Fruit fly (Drosophila melanogaster) whole organism, embryonic: ENCODE results near the gene CG6839.

Experiments
- B-H1 ChIP-seq: fragments of 200-800 bp; sonication (Bioruptor generic); IDR thresholded peaks from 3 replicates; pipeline ENCODE4 v1.3.6; 2022; ENCODE audit warnings: missing biosample characterization, missing genetic modification characterization
- Bteb2 ChIP-seq: fragments of 200-800 bp; sonication (Bioruptor generic); optimal IDR thresholded peaks from 2 replicates; lab custom pipeline; 2016; ENCODE audit warnings: missing biosample characterization, missing genetic modification characterization
- C15 ChIP-seq: fragments of 200-800 bp; sonication (Bioruptor generic); IDR thresholded peaks from 3 replicates; pipeline ENCODE4 v1.3.6; 2022; ENCODE audit warnings: missing biosample characterization, missing genetic modification characterization
- CG10147 ChIP-seq: fragments of 200-800 bp; sonication (Bioruptor generic); optimal IDR thresholded peaks from 2 replicates; lab custom pipeline; 2019; ENCODE audit warnings: missing biosample characterization, mild to moderate bottlenecking, missing genetic modification characterization, moderate library complexity
- CG10565 ChIP-seq: fragments of 200-800 bp; sonication (Bioruptor generic); optimal IDR thresholded peaks from 3 replicates; lab custom pipeline; 2016; ENCODE audit warnings: missing biosample characterization, mild to moderate bottlenecking, missing genetic modification characterization
- CG11456 ChIP-seq: fragments of 200-800 bp; sonication (Bioruptor generic); IDR thresholded peaks from 3 replicates; pipeline ENCODE4 v1.3.6; 2022; ENCODE audit warnings: missing biosample characterization, missing genetic modification characterization
- CG12219 ChIP-seq: fragments of 200-800 bp; sonication (Bioruptor generic); optimal IDR thresholded peaks from 3 replicates; lab custom pipeline; 2018; ENCODE audit warnings: missing biosample characterization, mild to moderate bottlenecking, missing genetic modification characterization
- CG1233 ChIP-seq: fragments of 200-800 bp; sonication (Bioruptor generic); optimal IDR thresholded peaks from 4 replicates; lab custom pipeline; 2018; ENCODE audit warnings: missing biosample characterization, mild to moderate bottlenecking, missing genetic modification characterization
- CG14441 ChIP-seq: fragments of 200-800 bp; sonication (Bioruptor generic); IDR thresholded peaks from 2 replicates; pipeline ENCODE4 v1.3.6; 2022; ENCODE audit warnings: missing biosample characterization, missing genetic modification characterization
- CG1602 ChIP-seq: fragments of 200-800 bp; sonication (Bioruptor generic); optimal IDR thresholded peaks from 3 replicates; lab custom pipeline; 2016; ENCODE audit warnings: missing biosample characterization, missing genetic modification characterization
- CG18764 ChIP-seq: fragments of 200-800 bp; sonication (Bioruptor generic); optimal IDR thresholded peaks from 3 replicates; lab custom pipeline; 2016; ENCODE audit warnings: missing biosample characterization, missing genetic modification characterization
- CG4328 ChIP-seq: fragments of 200-800 bp; sonication (Bioruptor generic); optimal IDR thresholded peaks from 3 replicates; lab custom pipeline; 2017; ENCODE audit warnings: missing biosample characterization, missing genetic modification reagents, missing genetic modification characterization
- CG6689 ChIP-seq: fragments of 200-800 bp; sonication (Bioruptor generic); IDR thresholded peaks from 2 replicates; pipeline ENCODE4 v1.3.6; 2022; ENCODE audit warnings: missing biosample characterization, missing genetic modification characterization
- CG7786 ChIP-seq: fragments of 200-800 bp; sonication (Bioruptor generic); optimal IDR thresholded peaks from 2 replicates; lab custom pipeline; 2016; ENCODE audit warnings: missing biosample characterization, missing genetic modification characterization
- CG8388 ChIP-seq: fragments of 200-800 bp; sonication (Bioruptor generic); optimal IDR thresholded peaks from 2 replicates; lab custom pipeline; 2019; ENCODE audit warnings: missing biosample characterization, mild to moderate bottlenecking, missing genetic modification characterization, moderate library complexity
- CG8944 ChIP-seq: fragments of 200-800 bp; sonication (Bioruptor generic); optimal IDR thresholded peaks from 3 replicates; lab custom pipeline; 2016; ENCODE audit warnings: missing biosample characterization, missing genetic modification characterization
- CG9817 ChIP-seq: fragments of 200-800 bp; sonication (Bioruptor generic); optimal IDR thresholded peaks from 2 replicates; lab custom pipeline; 2018; ENCODE audit warnings: missing biosample characterization, mild to moderate bottlenecking, missing genetic modification characterization, moderate library complexity
- CrebB ChIP-seq: fragments of 200-800 bp; sonication (Bioruptor generic); optimal IDR thresholded peaks from 3 replicates; lab custom pipeline; 2018; ENCODE audit warnings: missing biosample characterization, mild to moderate bottlenecking, missing genetic modification characterization
- D ChIP-seq, 2 experiments: fragments of 200-800 bp in 1 of 2; fragments of >200 bp in 1 of 2; sonication (Bioruptor generic) in 1 of 2; optimal IDR thresholded peaks; 2 replicates in 1 of 2; 3 replicates in 1 of 2; lab custom pipeline; 2017; ENCODE audit warnings: mild to moderate bottlenecking in 1 of 2, missing biosample characterization in 1 of 2, missing genetic modification characterization in 1 of 2, missing genetic modification reagents in 1 of 2
- D19B ChIP-seq: fragments of 200-800 bp; sonication (Bioruptor generic); optimal IDR thresholded peaks from 2 replicates; lab custom pipeline; 2017; ENCODE audit warnings: missing biosample characterization, mild to moderate bottlenecking, missing genetic modification characterization
- Ets65A ChIP-seq: fragments of 200-800 bp; sonication (Bioruptor generic); peaks from one replicate; lab custom pipeline; 2016; ENCODE audit warnings: missing biosample characterization, missing genetic modification characterization
- Fer1 ChIP-seq: fragments of 200-800 bp; sonication (Bioruptor generic); optimal IDR thresholded peaks from 2 replicates; lab custom pipeline; 2017; ENCODE audit warnings: missing biosample characterization, mild to moderate bottlenecking, missing genetic modification characterization
- HmgD ChIP-seq: fragments of 200-800 bp; sonication (Bioruptor generic); optimal IDR thresholded peaks from 3 replicates; lab custom pipeline; 2016; ENCODE audit warnings: missing biosample characterization, missing genetic modification characterization
- Hmx ChIP-seq: fragments of 200-800 bp; sonication (Bioruptor generic); optimal IDR thresholded peaks from 2 replicates; lab custom pipeline; 2016; ENCODE audit warnings: missing biosample characterization, missing genetic modification characterization
- NfI ChIP-seq: fragments of 200-800 bp; sonication (Bioruptor generic); optimal IDR thresholded peaks from 3 replicates; lab custom pipeline; 2018; ENCODE audit warnings: missing biosample characterization, mild to moderate bottlenecking, missing genetic modification characterization, moderate library complexity
- Side ChIP-seq: fragments of 200-800 bp; sonication (Bioruptor generic); optimal IDR thresholded peaks from 2 replicates; lab custom pipeline; 2016; ENCODE audit warnings: missing biosample characterization, missing genetic modification characterization
- Spps ChIP-seq: fragments of 200-800 bp; sonication (Bioruptor generic); optimal IDR thresholded peaks from 2 replicates; lab custom pipeline; 2018; ENCODE audit warnings: missing biosample characterization, mild to moderate bottlenecking, missing genetic modification characterization
- ase ChIP-seq: fragments of 200-800 bp; sonication (Bioruptor generic); IDR thresholded peaks from 3 replicates; pipeline ENCODE4 v1.3.6; 2022; ENCODE audit warnings: missing biosample characterization, missing genetic modification characterization
- az2 ChIP-seq: fragments of 200-800 bp; sonication (Bioruptor generic); optimal IDR thresholded peaks from 3 replicates; lab custom pipeline; 2016; ENCODE audit warnings: missing biosample characterization, missing genetic modification characterization
- chm ChIP-seq: fragments of 200-800 bp; sonication (Bioruptor generic); IDR thresholded peaks from 2 replicates; pipeline ENCODE4 v1.3.6; 2022; ENCODE audit warnings: missing biosample characterization, missing genetic modification characterization
- ci ChIP-seq: fragments of 200-800 bp; sonication (Bioruptor generic); IDR thresholded peaks from 3 replicates; pipeline ENCODE4 v1.3.6; 2022; ENCODE audit warnings: missing biosample characterization, missing genetic modification characterization
- crol ChIP-seq: fragments of 200-800 bp; sonication (Bioruptor generic); IDR thresholded peaks from 2 replicates; pipeline ENCODE4 v1.3.6; 2022; ENCODE audit warnings: missing biosample characterization, missing genetic modification characterization
- dan ChIP-seq: fragments of 200-800 bp; sonication (Bioruptor generic); IDR thresholded peaks from 2 replicates; pipeline ENCODE4 v1.3.6; 2022; ENCODE audit warnings: missing biosample characterization, missing genetic modification characterization
- danr ChIP-seq: fragments of 200-800 bp; sonication (Bioruptor generic); IDR thresholded peaks from 2 replicates; pipeline ENCODE4 v1.3.6; 2022; ENCODE audit warnings: missing biosample characterization, missing genetic modification characterization
- dmrt11E ChIP-seq: fragments of 200-800 bp; sonication (Bioruptor generic); optimal IDR thresholded peaks from 3 replicates; lab custom pipeline; 2018; ENCODE audit warnings: missing biosample characterization, mild to moderate bottlenecking, missing genetic modification characterization, moderate library complexity
- ems ChIP-seq: fragments of 200-800 bp; sonication (Bioruptor generic); optimal IDR thresholded peaks from 3 replicates; lab custom pipeline; 2016; ENCODE audit warnings: missing biosample characterization, missing genetic modification characterization
- en ChIP-seq: fragments of 200-800 bp; sonication (Bioruptor generic); optimal IDR thresholded peaks from 2 replicates; lab custom pipeline; 2016; ENCODE audit warnings: missing biosample characterization, missing genetic modification characterization
- fd64A ChIP-seq: fragments of 200-800 bp; sonication (Bioruptor generic); optimal IDR thresholded peaks from 3 replicates; lab custom pipeline; 2018; ENCODE audit warnings: missing biosample characterization, mild to moderate bottlenecking, missing genetic modification characterization
- ftz-f1 ChIP-seq: fragments of 200-800 bp; sonication (Bioruptor generic); optimal IDR thresholded peaks from 2 replicates; lab custom pipeline; 2016; ENCODE audit warnings: missing biosample characterization, missing genetic modification characterization
- grau ChIP-seq: fragments of 200-800 bp; optimal IDR thresholded peaks from 3 replicates; lab custom pipeline; 2019; ENCODE audit warnings: missing biosample characterization, mild to moderate bottlenecking, missing genetic modification characterization, moderate library complexity
- hth ChIP-seq: fragments of >200 bp; optimal IDR thresholded peaks from 2 replicates; lab custom pipeline; 2017; ENCODE audit warnings: inconsistent platforms
- kah ChIP-seq: fragments of 200-800 bp; sonication (Bioruptor generic); optimal IDR thresholded peaks from 2 replicates; lab custom pipeline; 2018; ENCODE audit warnings: missing biosample characterization, mild to moderate bottlenecking, missing genetic modification characterization
- knrl ChIP-seq: fragments of 200-800 bp; sonication (Bioruptor generic); IDR thresholded peaks from 3 replicates; pipeline ENCODE4 v1.3.6; 2022; ENCODE audit warnings: missing biosample characterization, missing genetic modification characterization; ENCODE audit not compliant: partially characterized antibody
- lmd ChIP-seq: fragments of 200-800 bp; sonication (Bioruptor generic); IDR thresholded peaks from 2 replicates; pipeline ENCODE4 v1.3.6; 2022; ENCODE audit warnings: missing biosample characterization, missing genetic modification characterization
- nau ChIP-seq: fragments of 200-800 bp; sonication (Bioruptor generic); optimal IDR thresholded peaks from 3 replicates; lab custom pipeline; 2017; ENCODE audit warnings: missing biosample characterization, mild to moderate bottlenecking, missing genetic modification characterization, missing genetic modification reagents
- rib ChIP-seq: fragments of 200-800 bp; sonication (Bioruptor generic); IDR thresholded peaks from 2 replicates; pipeline ENCODE4 v1.3.6; 2022; ENCODE audit warnings: missing biosample characterization, missing genetic modification characterization
- scrt ChIP-seq: fragments of 200-800 bp; sonication (Bioruptor generic); optimal IDR thresholded peaks from 2 replicates; lab custom pipeline; 2018; ENCODE audit warnings: missing biosample characterization, mild to moderate bottlenecking, missing genetic modification characterization, moderate library complexity
- slbo ChIP-seq: fragments of 200-800 bp; sonication (Bioruptor generic); IDR thresholded peaks from 2 replicates; pipeline ENCODE4 v1.3.6; 2022; ENCODE audit warnings: missing biosample characterization, missing genetic modification characterization
- stwl ChIP-seq: fragments of 200-800 bp; sonication (Bioruptor generic); optimal IDR thresholded peaks from 3 replicates; lab custom pipeline; 2018; ENCODE audit warnings: missing biosample characterization, mild to moderate bottlenecking, missing genetic modification characterization, moderate library complexity

CG6839 gene

DNA sequence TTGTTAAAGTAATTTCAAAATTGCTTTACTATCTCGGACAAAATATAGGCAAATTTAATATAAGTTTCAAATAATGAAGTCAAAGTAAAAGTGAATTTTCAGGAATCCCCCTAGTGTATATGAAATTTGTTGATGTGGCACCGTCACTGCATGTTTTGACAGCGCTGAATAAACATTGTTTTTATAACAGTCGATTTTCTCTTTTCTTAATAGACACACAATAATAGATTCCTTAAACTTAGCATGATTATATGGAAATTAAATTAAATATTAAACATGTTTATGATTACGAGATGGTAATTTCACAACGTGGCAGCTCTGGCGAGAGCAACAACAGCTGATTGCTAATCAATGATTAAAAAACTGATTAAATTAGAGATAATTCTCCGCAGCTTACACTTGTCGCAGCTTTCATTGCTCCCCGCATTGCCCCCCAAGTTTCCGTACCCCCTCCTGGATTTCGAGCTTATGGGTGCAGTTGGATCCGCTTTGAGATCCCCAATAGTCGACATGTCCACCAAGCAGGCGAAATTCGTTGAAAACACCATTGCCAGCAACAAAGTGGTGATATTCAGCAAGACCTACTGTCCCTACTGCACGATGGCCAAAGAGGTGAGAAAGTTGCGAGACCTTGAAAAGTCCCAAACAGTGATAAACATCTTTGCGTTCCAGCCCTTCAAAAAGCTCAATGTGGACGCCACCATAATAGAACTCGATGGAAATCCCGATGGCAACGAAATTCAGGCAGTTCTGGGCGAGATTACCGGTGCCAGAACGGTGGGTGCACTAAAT, 48.1 kb upstream of the CG6839 start, which contains the start of gene Grx1 (continued):
- TF ChIP-seq CG1602 (GFP tag; lab: Kevin White, UChicago) (peak; percentile 47), CG10147 (GFP tag; lab: Kevin White, UChicago) (peak; percentile 38), CG7786 (GFP tag; lab: Kevin White, UChicago) (peak; percentile 40), Fer1 (GFP tag; lab: Kevin White, UChicago) (peak; percentile 39), lmd (GFP tag; lab: Robert Waterston, UW) (0 out of 2 replicates have a peak, but pooled peaks have one; percentile 22), CrebB (tag; lab: Kevin White, UChicago) (peak; percentile 38), CG6689 (GFP tag; lab: Robert Waterston, UW) (peak; percentile 61), stwl (tag; lab: Kevin White, UChicago) (peak; percentile 75), nau (GFP tag; lab: Kevin White, UChicago) (no peak), grau (tag; lab: Kevin White, UChicago) (peak; percentile 59), ftz-f1 (GFP tag; lab: Kevin White, UChicago) (peak; percentile 60), Spps (tag; lab: Kevin White, UChicago) (peak; percentile 20), hth (lab: Kevin White, UChicago) (no peak), CG18764 (GFP tag; lab: Kevin White, UChicago) (peak; percentile 55), scrt (GFP tag; lab: Kevin White, UChicago) (peak; percentile 65), slbo (GFP tag; lab: Robert Waterston, UW) (peak; percentile 54; the same call in 1 of the 2 replicates), CG1233 (GFP tag; lab: Kevin White, UChicago) (peak; percentile 38), B-H1 (GFP tag; lab: Robert Waterston, UW) (no peak), fd64A (GFP tag; lab: Kevin White, UChicago) (peak; percentile 7), CG9817 (tag; lab: Kevin White, UChicago) (peak; percentile 48), HmgD (GFP tag; lab: Kevin White, UChicago) (no peak), en (GFP tag; lab: Kevin White, UChicago) (no peak), CG14441 (GFP tag; lab: Robert Waterston, UW) (peak; percentile 47), D (optimal IDR thresholded peaks at IDR 0.05; lab: Kevin White, UChicago) (no peak), D (GFP tag; optimal IDR thresholded peaks at IDR 0.05; lab: Kevin White, UChicago) (peak; percentile 47), C15 (no peak), ci (GFP tag; lab: Robert Waterston, UW) (0 out of 3 replicates have a peak, but pooled peaks have one; percentile 38), crol (GFP tag; lab: Robert Waterston, UW) (peak; percentile 77), Side (GFP tag; lab: Kevin White, UChicago) (no peak), Ets65A (GFP tag; lab: Kevin White, UChicago) (peak; percentile 95), chm (GFP tag; lab: Robert Waterston, UW) (no peak), kah (GFP tag; lab: Kevin White, UChicago) (peak; percentile 5), rib (GFP tag; lab: Robert Waterston, UW) (no peak), CG8388 (GFP tag; lab: Kevin White, UChicago) (peak; percentile 29), CG11456 (GFP tag; lab: Robert Waterston, UW) (0 out of 3 replicates have a peak, but pooled peaks have one; percentile 8), NfI (GFP tag; lab: Kevin White, UChicago) (peak; percentile 51), knrl (GFP tag; lab: Robert Waterston, UW) (no peak), ems (peak; percentile 36), dmrt11E (tag; lab: Kevin White, UChicago) (peak; percentile 53), az2 (GFP tag; lab: Kevin White, UChicago) (peak; percentile 69), Bteb2 (peak; percentile 48), CG12219 (peak; percentile 33), CG4328 (GFP tag; lab: Kevin White, UChicago) (peak; percentile 43), CG10565 (no peak), CG8944 (GFP tag; lab: Kevin White, UChicago) (peak; percentile 4), D19B (GFP tag; lab: Kevin White, UChicago) (no peak), danr (GFP tag; lab: Robert Waterston, UW) (no peak), Hmx (GFP tag; lab: Kevin White, UChicago) (peak; percentile 33), ase (GFP tag; lab: Robert Waterston, UW) (0 out of 3 replicates have a peak, but pooled peaks have one; percentile 23), dan (no peak)
